Worm (Caenorhabditis elegans) whole organism, mixed stage, embryonic: ENCODE data around the gene ast-1.
"Not testable (repeated sequence)": the region's sequence is repeated elsewhere in the genome, so short reads cannot be mapped to it uniquely, and the experiment has no call there.

Experiments
- M03D4.4 ChIP-seq: sonication (generic microtip); optimal IDR thresholded peaks from 2 replicates; lab custom pipeline; 2017; ENCODE audit warnings: mild to moderate bottlenecking, missing genetic modification characterization, missing compliant biosample characterization
- bed-3 ChIP-seq: fragments of 200-800 bp; sonication (Bioruptor generic); optimal IDR thresholded peaks from 3 replicates; lab custom pipeline; 2018; ENCODE audit warnings: mild to moderate bottlenecking, missing genetic modification characterization, moderate library complexity, missing compliant biosample characterization
- blmp-1 ChIP-seq: fragments of 150-350 bp; optimal IDR thresholded peaks from 2 replicates; lab custom pipeline; 2014; ENCODE audit warnings: missing biosample characterization, missing genetic modification characterization
- ceh-39 ChIP-seq: fragments of 150-350 bp; optimal IDR thresholded peaks from 2 replicates; lab custom pipeline; 2014; ENCODE audit warnings: missing biosample characterization, missing genetic modification characterization
- ceh-43 ChIP-seq: fragments of 200-800 bp; sonication (Bioruptor generic); optimal IDR thresholded peaks from 2 replicates; lab custom pipeline; 2018; ENCODE audit warnings: mild to moderate bottlenecking, missing genetic modification characterization, moderate library complexity, missing compliant biosample characterization
- ces-1 ChIP-seq: fragments of 150-350 bp; optimal IDR thresholded peaks from 2 replicates; lab custom pipeline; 2014; ENCODE audit warnings: missing biosample characterization, missing genetic modification reagents, missing genetic modification characterization
- drap-1 ChIP-seq: fragments of 200-800 bp; sonication (Bioruptor generic); optimal IDR thresholded peaks from 3 replicates; lab custom pipeline; 2018; ENCODE audit warnings: mild to moderate bottlenecking, missing genetic modification characterization, missing compliant biosample characterization
- elt-1 ChIP-seq: sonication (generic microtip); optimal IDR thresholded peaks from 2 replicates; lab custom pipeline; 2017; ENCODE audit warnings: missing genetic modification characterization, mild to moderate bottlenecking, missing compliant biosample characterization, antibody characterized with exemption, moderate library complexity, borderline replicate concordance; ENCODE audit not compliant: insufficient read depth
- elt-3 ChIP-seq: fragments of 150-350 bp; optimal IDR thresholded peaks from 2 replicates; lab custom pipeline; 2014; ENCODE audit warnings: missing biosample characterization, missing genetic modification characterization
- flh-1 ChIP-seq: fragments of 200-800 bp; sonication (Bioruptor generic); optimal IDR thresholded peaks from 2 replicates; lab custom pipeline; 2018; ENCODE audit warnings: mild to moderate bottlenecking, missing genetic modification characterization, moderate library complexity, missing compliant biosample characterization
- ham-2 ChIP-seq: fragments of 200-800 bp; sonication (Bioruptor generic); optimal IDR thresholded peaks from 2 replicates; lab custom pipeline; 2018; ENCODE audit warnings: mild to moderate bottlenecking, missing genetic modification characterization, missing compliant biosample characterization
- hlh-1 ChIP-seq: fragments of 150-350 bp; optimal IDR thresholded peaks from 2 replicates; lab custom pipeline; 2014; ENCODE audit warnings: missing biosample characterization, missing genetic modification reagents, missing genetic modification characterization
- lin-13 ChIP-seq: fragments of 150-350 bp; optimal IDR thresholded peaks from 2 replicates; lab custom pipeline; 2014; ENCODE audit warnings: missing biosample characterization, missing genetic modification characterization
- lin-32 ChIP-seq: fragments of 200-800 bp; sonication (Bioruptor generic); optimal IDR thresholded peaks from 2 replicates; lab custom pipeline; 2018; ENCODE audit warnings: mild to moderate bottlenecking, missing genetic modification characterization, missing compliant biosample characterization
- lsy-2 ChIP-seq: fragments of 150-350 bp; optimal IDR thresholded peaks from 2 replicates; lab custom pipeline; 2014; ENCODE audit warnings: missing biosample characterization, missing genetic modification characterization
- mep-1 ChIP-seq: fragments of 150-350 bp; optimal IDR thresholded peaks from 2 replicates; lab custom pipeline; 2017; ENCODE audit warnings: missing biosample characterization, missing genetic modification reagents, missing genetic modification characterization, inconsistent platforms
- mls-2 ChIP-seq: sonication (generic microtip); optimal IDR thresholded peaks from 2 replicates; lab custom pipeline; 2016; ENCODE audit warnings: mild to moderate bottlenecking, missing genetic modification characterization, moderate library complexity, missing compliant biosample characterization
- nhr-12 ChIP-seq: fragments of 150-350 bp; optimal IDR thresholded peaks from 2 replicates; lab custom pipeline; 2014; ENCODE audit warnings: missing biosample characterization, missing genetic modification characterization
- nhr-2 ChIP-seq: fragments of 150-350 bp; optimal IDR thresholded peaks from 2 replicates; lab custom pipeline; 2014; ENCODE audit warnings: missing biosample characterization, missing genetic modification characterization
- nhr-237 ChIP-seq: fragments of 150-350 bp; optimal IDR thresholded peaks from 2 replicates; lab custom pipeline; 2014; ENCODE audit warnings: missing biosample characterization, missing genetic modification characterization
- nhr-76 ChIP-seq: sonication (generic microtip); optimal IDR thresholded peaks from 2 replicates; lab custom pipeline; 2017; ENCODE audit warnings: missing biosample characterization, missing genetic modification characterization
- pha-4 ChIP-seq: fragments of 150-350 bp; optimal IDR thresholded peaks from 2 replicates; lab custom pipeline; 2018; ENCODE audit warnings: missing biosample characterization, missing genetic modification reagents, missing genetic modification characterization
- sem-2 ChIP-seq: fragments of 200-800 bp; sonication (Bioruptor generic); optimal IDR thresholded peaks from 2 replicates; lab custom pipeline; 2018; ENCODE audit warnings: mild to moderate bottlenecking, missing genetic modification characterization, missing compliant biosample characterization
- sptf-1 ChIP-seq: sonication (generic microtip); optimal IDR thresholded peaks from 2 replicates; lab custom pipeline; 2017; ENCODE audit warnings: mild to moderate bottlenecking, missing genetic modification characterization, moderate library complexity, missing compliant biosample characterization
- tbx-8 ChIP-seq: fragments of 200-800 bp; sonication (Bioruptor generic); optimal IDR thresholded peaks from 2 replicates; lab custom pipeline; 2018; ENCODE audit warnings: mild to moderate bottlenecking, missing genetic modification characterization, moderate library complexity, missing compliant biosample characterization
- unc-120 ChIP-seq: sonication (generic microtip); optimal IDR thresholded peaks from 2 replicates; lab custom pipeline; 2017; ENCODE audit warnings: missing genetic modification characterization, missing compliant biosample characterization; ENCODE audit not compliant: poor library complexity, severe bottlenecking
- unc-39 ChIP-seq: fragments of 150-350 bp; optimal IDR thresholded peaks from 2 replicates; lab custom pipeline; 2014; ENCODE audit warnings: missing biosample characterization, missing genetic modification characterization
- unc-62 ChIP-seq: fragments of 150-350 bp; optimal IDR thresholded peaks from 2 replicates; lab custom pipeline; 2014; ENCODE audit warnings: missing biosample characterization, missing genetic modification reagents, missing genetic modification characterization
- ztf-11 ChIP-seq: fragments of 150-350 bp; optimal IDR thresholded peaks from 2 replicates; lab custom pipeline; 2014; ENCODE audit warnings: missing biosample characterization, missing genetic modification characterization

Gene ast-1

ce11 chrII:4135259-4135658 lies at the start of gene ast-1:
Gene ast-1 (minus strand): TSS chrII:4135359.
- not testable (repeated sequence) for TF ChIP-seq elt-3, unc-120, ztf-11 (tag; lab: Kevin White, UChicago)

- TF ChIP-seq unc-120 (tag; lab: Kevin White, UChicago) (peak; percentile 58), hlh-1 (peak; percentile 96), ceh-43 (GFP tag; lab: Kevin White, UChicago) (no peak), blmp-1 (tag; lab: Kevin White, UChicago) (no peak), unc-62 (peak; percentile 29)
Measured at ce11 chrII:4183979-4184378, 48.8 kb upstream of the ast-1 start.

- TF ChIP-seq mls-2 (tag; lab: Kevin White, UChicago) (no peak), lin-32 (GFP tag; lab: Kevin White, UChicago) (no peak), nhr-237 (tag; lab: Kevin White, UChicago) (no peak), ham-2 (GFP tag; lab: Kevin White, UChicago) (no peak), unc-62 (no peak), ceh-43 (GFP tag; lab: Kevin White, UChicago) (no peak), ceh-39 (tag; lab: Kevin White, UChicago) (no peak), M03D4.4 (no peak), elt-3 (tag; lab: Kevin White, UChicago) (no peak), tbx-8 (GFP tag; lab: Kevin White, UChicago) (no peak), nhr-12 (tag; lab: Kevin White, UChicago) (no peak), mep-1 (tag; lab: Kevin White, UChicago) (no peak), unc-39 (tag; lab: Kevin White, UChicago) (no peak), pha-4 (tag; lab: Kevin White, UChicago) (no peak)
Measured at ce11 chrII:4182364-4182763, 47.2 kb upstream of the ast-1 start, which contains the start of gene R03H10.11. Gene R03H10.11 (plus strand): TSS chrII:4182664.

- TF ChIP-seq mls-2 (tag; lab: Kevin White, UChicago) (no peak), elt-3 (tag; lab: Kevin White, UChicago) (no peak), sptf-1 (tag; lab: Kevin White, UChicago) (no peak), lin-13 (tag; lab: Kevin White, UChicago) (no peak), nhr-237 (tag; lab: Kevin White, UChicago) (no peak), lsy-2 (tag; lab: Kevin White, UChicago) (no peak)
Measured at ce11 chrII:4179897-4180296, 44.7 kb upstream of the ast-1 start, which contains the start of gene R03H10.1. Gene R03H10.1 (plus strand): TSS chrII:4180248.

DNA sequence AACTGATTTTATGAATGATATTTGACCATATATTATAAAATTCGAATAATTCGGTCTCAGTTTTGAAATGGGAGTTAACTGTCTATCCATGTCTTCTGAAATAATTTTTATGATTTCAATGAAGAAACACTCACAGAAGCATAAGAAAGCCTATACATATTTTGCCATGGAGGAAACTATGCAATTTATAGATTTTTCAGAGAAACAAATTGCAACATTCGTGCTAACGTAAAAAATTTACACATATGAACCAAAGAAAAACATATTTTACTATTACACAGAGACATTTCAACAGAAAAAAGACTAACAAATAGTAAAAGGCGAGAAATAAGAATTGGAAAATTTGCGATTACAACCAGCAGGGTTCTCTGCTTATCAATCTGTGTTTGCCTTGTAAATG lies 43.7 kb upstream of the ast-1 start, which contains the start of gene R03H10.7:
TSS of gene R03H10.7 (minus strand) at position 101 of the 400 bp plus-strand sequence.
- no peak for TF ChIP-seq unc-39 (tag; lab: Kevin White, UChicago)

ce11 chrII:4173842-4174241 lies 38.7 kb upstream of the ast-1 start:
- no peak for TF ChIP-seq nhr-76 (tag; lab: Kevin White, UChicago)
- TF ChIP-seq ham-2 (GFP tag; lab: Kevin White, UChicago) = no peak
- TF ChIP-seq lsy-2 (tag; lab: Kevin White, UChicago) = no peak
- TF ChIP-seq lin-13 (tag; lab: Kevin White, UChicago) = no peak
- no peak for TF ChIP-seq mep-1 (tag; lab: Kevin White, UChicago)
- TF ChIP-seq bed-3 (GFP tag; lab: Kevin White, UChicago) = no peak
- no peak for TF ChIP-seq blmp-1 (tag; lab: Kevin White, UChicago)
- no peak for TF ChIP-seq elt-1
- TF ChIP-seq unc-39 (tag; lab: Kevin White, UChicago) = no peak
- TF ChIP-seq sem-2 (GFP tag; lab: Kevin White, UChicago) = no peak
- TF ChIP-seq pha-4 (tag; lab: Kevin White, UChicago) = no peak
- TF ChIP-seq hlh-1 = no peak
- no peak for TF ChIP-seq nhr-2 (tag; lab: Kevin White, UChicago)
- TF ChIP-seq tbx-8 (GFP tag; lab: Kevin White, UChicago) = no peak
- TF ChIP-seq flh-1 (GFP tag; lab: Kevin White, UChicago) = no peak
- TF ChIP-seq unc-120 (tag; lab: Kevin White, UChicago) = no peak
- TF ChIP-seq drap-1 (GFP tag; lab: Kevin White, UChicago) = no peak
- no peak for TF ChIP-seq mls-2 (tag; lab: Kevin White, UChicago)
- TF ChIP-seq ces-1 (GFP tag; lab: Kevin White, UChicago) = no peak
- TF ChIP-seq ceh-39 (tag; lab: Kevin White, UChicago) = no peak
